Worm (Caenorhabditis elegans): ENCODE measurements around the gene lipl-8.

The lipl-8 gene

DNA sequence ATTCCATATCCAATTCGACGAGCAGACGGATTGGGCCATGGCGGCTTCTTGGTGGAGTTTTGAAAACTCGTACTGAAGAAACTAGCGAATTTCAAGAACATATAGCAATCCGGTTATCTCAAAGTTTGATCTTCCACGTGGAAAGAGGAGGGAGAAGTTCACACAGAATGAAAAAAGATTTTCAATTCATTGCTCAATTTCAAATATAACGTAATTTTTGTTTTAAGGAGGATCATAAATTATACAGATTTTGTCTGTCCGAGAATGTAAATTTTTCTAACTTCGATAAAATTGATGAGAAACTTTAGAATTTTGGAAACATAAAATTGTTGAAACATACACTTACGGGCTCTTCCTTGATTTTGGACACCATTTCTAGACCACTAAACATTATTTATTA lies 19.8 kb downstream of the lipl-8 start, which contains the start of gene Y50E8A.2:
TSS of gene Y50E8A.2 (minus strand) at position 101 of the 400 bp plus-strand sequence.
- no peak for TF ChIP-seq nhr-76 (tag; optimal IDR thresholded peaks at IDR 0.05)
- TF ChIP-seq flh-1 (GFP tag; optimal IDR thresholded peaks at IDR 0.05), result no peak
- TF ChIP-seq sptf-1 (tag; optimal IDR thresholded peaks at IDR 0.05), result no peak
- TF ChIP-seq drap-1 (GFP tag; optimal IDR thresholded peaks at IDR 0.05), result no peak
- TF ChIP-seq nhr-12 (tag; optimal IDR thresholded peaks at IDR 0.05), result no peak
- no peak for TF ChIP-seq ztf-11 (tag; optimal IDR thresholded peaks at IDR 0.05)
- no peak for TF ChIP-seq unc-39 (tag; optimal IDR thresholded peaks at IDR 0.05)

DNA sequence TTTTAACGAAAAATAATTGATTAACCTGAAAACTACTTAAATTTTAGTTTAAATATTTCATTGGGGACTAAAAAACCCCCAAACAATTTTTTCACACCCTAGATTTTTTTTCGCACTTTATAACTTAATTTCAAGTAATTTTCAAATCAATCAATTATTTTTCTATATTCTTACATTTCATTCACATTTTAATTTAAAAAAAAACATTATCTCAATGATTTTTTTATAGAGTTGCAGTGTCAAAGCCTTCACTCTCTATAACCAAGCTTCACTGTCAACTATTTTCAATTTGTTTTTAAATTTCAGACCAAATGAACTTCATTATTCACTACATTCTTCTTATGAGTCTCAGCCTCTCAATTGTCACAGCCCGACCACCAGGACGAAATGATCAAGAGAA lies 21.9 kb downstream of the lipl-8 start, which contains the start of gene Y50E8A.1:
TSS of gene Y50E8A.1 (plus strand) at position 301 of the 400 bp plus-strand sequence.
- TF ChIP-seq lin-32 (GFP tag; optimal IDR thresholded peaks at IDR 0.05), result no peak
- TF ChIP-seq lsy-2 (tag; optimal IDR thresholded peaks at IDR 0.05), result no peak
- no peak for TF ChIP-seq ztf-11 (tag; optimal IDR thresholded peaks at IDR 0.05)
- no peak for TF ChIP-seq unc-39 (tag; optimal IDR thresholded peaks at IDR 0.05)
- no peak for TF ChIP-seq pha-4 (tag; optimal IDR thresholded peaks at IDR 0.05)
- no peak for TF ChIP-seq lin-13 (tag; optimal IDR thresholded peaks at IDR 0.05)
- no peak for TF ChIP-seq nhr-2 (tag; optimal IDR thresholded peaks at IDR 0.05)
- TF ChIP-seq mab-5 (tag; optimal IDR thresholded peaks at IDR 0.05), result no peak
- no peak for TF ChIP-seq mep-1 (tag; optimal IDR thresholded peaks at IDR 0.05)
- no peak for TF ChIP-seq ceh-39 (tag; optimal IDR thresholded peaks at IDR 0.05)
- TF ChIP-seq blmp-1 (tag; optimal IDR thresholded peaks at IDR 0.05), result no peak
- TF ChIP-seq cnd-1 (tag; optimal IDR thresholded peaks at IDR 0.05), result no peak

DNA sequence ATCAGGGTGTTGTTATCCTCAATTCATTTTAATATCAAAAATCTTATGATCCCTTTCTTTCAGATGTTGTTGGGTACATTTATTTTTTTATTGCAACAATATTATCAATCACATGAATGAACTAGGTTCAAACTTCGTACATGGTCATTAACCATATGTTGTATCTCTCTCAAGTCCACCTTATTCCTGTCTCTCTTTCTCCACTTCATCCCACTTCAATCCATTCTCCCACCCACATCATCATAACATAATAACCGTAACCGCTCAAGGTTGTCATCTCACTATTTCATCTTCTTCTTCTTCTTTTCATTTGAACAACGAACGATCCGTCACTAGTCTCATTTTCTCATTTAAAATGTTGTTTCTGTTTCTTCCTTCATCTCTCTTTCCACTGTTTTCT lies 23.1 kb downstream of the lipl-8 start:
- no peak for TF ChIP-seq lin-32 (GFP tag; optimal IDR thresholded peaks at IDR 0.05)
- TF ChIP-seq nhr-237 (tag; optimal IDR thresholded peaks at IDR 0.05), result no peak
- no peak for TF ChIP-seq lsy-2 (tag; optimal IDR thresholded peaks at IDR 0.05)
- no peak for TF ChIP-seq sptf-1 (tag; optimal IDR thresholded peaks at IDR 0.05)
- TF ChIP-seq hlh-1 (tag; optimal IDR thresholded peaks at IDR 0.05), result no peak
- no peak for TF ChIP-seq elt-1 (tag; optimal IDR thresholded peaks at IDR 0.05; ENCODE audit: borderline replicate concordance, insufficient read depth)
- TF ChIP-seq elt-3 (tag; optimal IDR thresholded peaks at IDR 0.05), result no peak
- TF ChIP-seq M03D4.4 (tag; optimal IDR thresholded peaks at IDR 0.05), result no peak
- TF ChIP-seq sem-2 (GFP tag; optimal IDR thresholded peaks at IDR 0.05), result no peak
- no peak for TF ChIP-seq ces-1 (GFP tag; optimal IDR thresholded peaks at IDR 0.05)
- TF ChIP-seq tbx-8 (GFP tag; optimal IDR thresholded peaks at IDR 0.05), result no peak
- no peak for TF ChIP-seq bed-3 (GFP tag; optimal IDR thresholded peaks at IDR 0.05)
- TF ChIP-seq nhr-28 (tag; optimal IDR thresholded peaks at IDR 0.05), result no peak
- TF ChIP-seq cnd-1 (tag; optimal IDR thresholded peaks at IDR 0.05), result no peak
- no peak for TF ChIP-seq lin-13 (tag; optimal IDR thresholded peaks at IDR 0.05)

DNA sequence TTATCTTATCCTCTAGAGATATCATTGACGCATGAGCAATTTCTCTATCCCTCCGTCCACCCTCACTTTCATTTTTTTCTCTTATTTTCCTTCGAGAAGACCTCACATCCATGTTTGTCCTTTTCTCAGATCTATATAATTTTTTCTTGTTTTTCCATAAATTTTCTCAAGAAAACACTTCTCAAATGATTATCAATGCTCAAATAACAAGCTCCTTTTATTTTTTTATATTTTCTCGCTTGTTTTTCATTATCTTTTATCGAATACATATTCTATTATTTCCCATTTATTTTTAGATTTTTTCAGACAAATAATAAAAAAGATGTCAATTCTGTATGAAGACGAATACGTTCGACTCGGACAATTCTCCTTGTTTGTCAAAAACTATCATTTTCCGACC lies 25.5 kb downstream of the lipl-8 start, which contains the start of gene R08A2.7:
TSS of gene R08A2.7 (plus strand) at position 301 of the 400 bp plus-strand sequence.
- TF ChIP-seq drap-1 (GFP tag; optimal IDR thresholded peaks at IDR 0.05) (no peak), mls-2 (tag; optimal IDR thresholded peaks at IDR 0.05) (no peak), ceh-39 (tag; optimal IDR thresholded peaks at IDR 0.05) (no peak), elt-1 (tag; optimal IDR thresholded peaks at IDR 0.05; ENCODE audit: borderline replicate concordance, insufficient read depth) (no peak), nhr-76 (tag; optimal IDR thresholded peaks at IDR 0.05) (no peak), cnd-1 (tag; optimal IDR thresholded peaks at IDR 0.05) (no peak), flh-1 (GFP tag; optimal IDR thresholded peaks at IDR 0.05) (no peak)

DNA sequence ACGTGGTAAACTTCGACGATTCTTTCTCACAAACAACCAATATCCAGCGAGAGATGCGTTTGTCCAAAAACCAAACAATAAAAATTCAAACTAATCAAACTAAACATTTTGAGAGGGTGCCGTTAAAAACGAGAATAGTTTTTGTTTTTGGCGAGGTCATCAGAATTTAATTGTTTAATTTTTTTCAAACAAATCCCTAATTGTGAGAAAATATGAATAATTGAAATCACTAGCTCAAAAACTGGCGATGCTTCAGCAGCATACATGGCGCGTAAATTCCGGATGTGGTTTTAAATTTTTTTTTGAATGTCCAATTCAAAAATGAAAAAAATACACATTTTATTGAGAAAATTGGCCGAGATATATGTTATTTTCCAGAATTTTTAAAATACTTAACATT lies 29.0 kb downstream of the lipl-8 start, which contains the start of gene R08A2.1:
TSS of gene R08A2.1 (minus strand) at position 101 of the 400 bp plus-strand sequence.
- TF ChIP-seq tbx-8 (GFP tag; optimal IDR thresholded peaks at IDR 0.05) (no peak), nhr-76 (tag; optimal IDR thresholded peaks at IDR 0.05) (no peak), hlh-1 (tag; optimal IDR thresholded peaks at IDR 0.05) (no peak), nhr-28 (tag; optimal IDR thresholded peaks at IDR 0.05) (no peak), unc-62 (GFP tag; optimal IDR thresholded peaks at IDR 0.05) (no peak), pha-4 (tag; optimal IDR thresholded peaks at IDR 0.05) (no peak), ceh-39 (tag; optimal IDR thresholded peaks at IDR 0.05) (no peak), flh-1 (GFP tag; optimal IDR thresholded peaks at IDR 0.05) (no peak), cnd-1 (tag; optimal IDR thresholded peaks at IDR 0.05) (no peak), zip-8 (tag; optimal IDR thresholded peaks at IDR 0.05) (no peak), unc-120 (tag; optimal IDR thresholded peaks at IDR 0.05; ENCODE audit: poor library complexity, severe bottlenecking) (no peak), nhr-2 (tag; optimal IDR thresholded peaks at IDR 0.05) (no peak), nhr-12 (tag; optimal IDR thresholded peaks at IDR 0.05) (no peak), snpc-4 (tag; optimal IDR thresholded peaks at IDR 0.05) (no peak), mls-2 (tag; optimal IDR thresholded peaks at IDR 0.05) (no peak), sptf-1 (tag; optimal IDR thresholded peaks at IDR 0.05) (no peak)

Measured in whole organism, mixed stage, embryonic.